Fruit fly (Drosophila melanogaster) Kc167 (cell line): ENCODE measurements around the gene CG18754.

Experiments
- Myc ChIP-seq: fragments of >200 bp; optimal IDR thresholded peaks from 2 replicates; lab custom pipeline; 2017; ENCODE audit warnings: missing external identifiers
- Sin3A ChIP-seq: fragments of >200 bp; optimal IDR thresholded peaks from 2 replicates; lab custom pipeline; 2018; ENCODE audit warnings: missing external identifiers
- h ChIP-seq: fragments of >200 bp; optimal IDR thresholded peaks from 3 replicates; lab custom pipeline; 2018; ENCODE audit warnings: missing external identifiers
- insv ChIP-seq: fragments of >200 bp; optimal IDR thresholded peaks from 3 replicates; lab custom pipeline; 2018; ENCODE audit warnings: missing external identifiers
- psq ChIP-seq: fragments of >200 bp; optimal IDR thresholded peaks from 2 replicates; lab custom pipeline; 2017; ENCODE audit warnings: missing external identifiers
- ttk ChIP-seq: sonication (Bioruptor generic); optimal IDR thresholded peaks from 2 replicates; lab custom pipeline; 2017; ENCODE audit warnings: missing external identifiers

The CG18754 gene

dm6 chr3R:23677058-23677457, 6.8 kb upstream of the CG18754 start, which contains the start of gene GILT3:
Gene GILT3 (plus strand): TSS chr3R:23677358.
- TF ChIP-seq h (lab: Kevin White, UChicago): no peak
- no peak for TF ChIP-seq ttk (lab: Kevin White, UChicago)
- TF ChIP-seq Myc (lab: Kevin White, UChicago): no peak
- no peak for TF ChIP-seq Sin3A (lab: Kevin White, UChicago)

DNA sequence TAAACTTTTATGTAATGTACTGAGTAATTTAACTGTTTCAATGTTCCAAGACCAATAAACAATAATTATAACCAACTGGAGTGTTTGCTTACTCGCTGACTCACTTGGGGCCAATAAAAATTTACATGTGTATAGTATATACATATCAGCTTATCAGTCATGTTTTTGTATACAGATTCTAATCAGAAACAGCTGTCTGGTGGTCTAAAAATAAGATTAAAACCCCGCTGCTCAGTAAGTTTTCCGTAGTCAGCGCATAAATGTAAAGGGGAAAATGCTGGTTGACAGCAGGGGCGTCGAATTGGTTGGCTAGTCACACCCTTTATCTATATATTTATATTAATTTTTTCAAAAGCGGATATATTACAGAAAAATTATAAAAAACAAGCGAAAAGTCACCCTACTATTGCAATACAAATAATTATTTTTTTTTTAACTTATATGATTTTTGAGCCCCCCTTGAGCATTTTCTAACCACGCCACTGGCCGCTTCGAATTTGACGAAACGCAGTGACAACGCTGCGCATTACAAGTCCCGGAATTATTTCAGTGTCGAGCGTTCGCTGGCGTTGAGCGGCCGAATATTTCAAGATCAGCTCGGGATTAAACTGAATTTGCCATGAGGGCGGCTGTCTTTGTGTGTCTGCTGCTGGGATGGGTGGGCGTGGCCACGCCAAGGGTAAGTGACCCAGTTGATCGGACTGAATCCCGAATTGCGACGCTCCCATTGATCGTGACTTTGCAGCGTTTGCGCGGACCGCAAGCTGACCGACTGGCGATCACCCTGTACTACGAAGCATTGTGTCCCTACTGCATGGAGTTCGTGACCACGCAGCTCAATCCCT, 5.3 kb upstream of the CG18754 start, which contains the start of gene GILT2:
TSS of gene GILT2 (plus strand) at position 547 of the 845 bp plus-strand sequence.
- TF ChIP-seq ttk (lab: Kevin White, UChicago) (no peak), Myc (lab: Kevin White, UChicago) (no peak), insv (lab: Kevin White, UChicago) (no peak), Sin3A (lab: Kevin White, UChicago) (no peak), h (lab: Kevin White, UChicago) (no peak)

DNA sequence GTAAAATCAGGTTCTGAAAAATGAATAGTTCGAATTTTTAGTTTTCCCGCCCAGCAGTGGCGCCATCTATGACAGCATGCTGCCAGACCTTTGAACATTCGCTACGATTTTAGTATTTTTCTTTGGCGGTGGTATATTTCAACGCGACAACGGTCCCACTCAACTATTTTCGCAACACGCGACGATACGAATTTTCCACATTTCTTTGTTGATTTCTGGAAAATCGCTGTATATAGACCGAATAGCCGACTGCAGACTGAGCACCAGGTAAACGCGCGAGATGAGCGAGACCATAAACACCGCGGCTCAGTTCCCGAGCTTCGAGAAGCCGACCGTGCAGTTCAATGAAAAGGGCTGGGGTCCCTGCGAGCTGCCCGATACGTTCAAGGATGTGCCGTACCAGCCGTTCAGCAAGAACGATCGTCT, 3.9 kb upstream of the CG18754 start, which contains the start of gene eIF3d1:
TSS of gene eIF3d1 (plus strand) at position 129 of the 426 bp plus-strand sequence.
- TF ChIP-seq Sin3A (lab: Kevin White, UChicago) (no peak), psq (no peak), h (lab: Kevin White, UChicago) (no peak), Myc (lab: Kevin White, UChicago) (no peak), ttk (lab: Kevin White, UChicago) (no peak), insv (lab: Kevin White, UChicago) (no peak)

- TF ChIP-seq ttk (lab: Kevin White, UChicago) (no peak), insv (lab: Kevin White, UChicago) (no peak), Sin3A (lab: Kevin White, UChicago) (no peak), h (lab: Kevin White, UChicago) (no peak), psq (no peak), Myc (lab: Kevin White, UChicago) (no peak)
Measured at dm6 chr3R:23682203-23682602, 1.7 kb upstream of the CG18754 start, which contains the start of gene CG16710. Gene CG16710 (plus strand): TSS chr3R:23682503.

DNA sequence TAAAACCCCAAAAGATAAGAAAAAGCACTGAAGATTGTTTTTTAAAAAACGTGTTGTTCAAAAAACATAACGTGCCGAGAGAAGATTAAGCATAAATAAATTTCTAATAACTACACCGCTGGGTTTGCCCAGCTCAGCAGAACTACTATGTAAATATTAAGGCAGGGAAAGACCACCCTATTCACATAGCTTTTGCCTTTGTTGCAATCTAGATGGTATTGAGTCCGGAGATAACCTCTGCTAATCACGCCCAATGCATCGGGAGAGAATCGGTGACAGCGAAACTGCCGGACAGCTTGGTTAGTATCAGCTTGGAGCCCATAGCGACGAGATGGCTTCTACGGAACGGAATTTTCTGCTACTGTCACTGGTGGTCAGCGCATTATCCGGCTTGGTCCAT, 2.1 kb downstream of the CG18754 start, which contains the start of gene SPE:
TSS of gene SPE (plus strand) at position 301 of the 400 bp plus-strand sequence.
- TF ChIP-seq psq: no peak
- TF ChIP-seq ttk (lab: Kevin White, UChicago): no peak
- TF ChIP-seq insv (lab: Kevin White, UChicago): no peak

DNA sequence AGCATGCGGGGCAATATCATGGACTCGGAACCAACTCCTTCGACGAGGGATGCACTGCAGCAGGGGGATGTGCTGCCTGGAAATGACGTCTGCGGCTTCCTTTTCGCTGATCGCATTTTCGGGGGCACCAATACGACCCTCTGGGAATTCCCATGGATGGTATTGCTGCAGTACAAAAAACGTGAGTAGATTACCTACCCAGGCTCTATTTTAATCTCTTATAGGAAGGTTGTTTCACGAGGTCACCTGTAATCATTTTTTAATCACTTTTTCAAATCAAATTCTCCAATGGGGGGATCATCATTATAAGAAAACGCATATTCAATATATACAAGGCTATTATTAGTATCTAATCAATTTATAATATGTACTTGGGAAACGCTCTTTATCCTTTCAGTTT, 3.1 kb downstream of the CG18754 start:
- TF ChIP-seq insv (lab: Kevin White, UChicago) (no peak), ttk (lab: Kevin White, UChicago) (no peak), psq (no peak), Sin3A (lab: Kevin White, UChicago) (no peak), h (lab: Kevin White, UChicago) (no peak), Myc (lab: Kevin White, UChicago) (no peak)

DNA sequence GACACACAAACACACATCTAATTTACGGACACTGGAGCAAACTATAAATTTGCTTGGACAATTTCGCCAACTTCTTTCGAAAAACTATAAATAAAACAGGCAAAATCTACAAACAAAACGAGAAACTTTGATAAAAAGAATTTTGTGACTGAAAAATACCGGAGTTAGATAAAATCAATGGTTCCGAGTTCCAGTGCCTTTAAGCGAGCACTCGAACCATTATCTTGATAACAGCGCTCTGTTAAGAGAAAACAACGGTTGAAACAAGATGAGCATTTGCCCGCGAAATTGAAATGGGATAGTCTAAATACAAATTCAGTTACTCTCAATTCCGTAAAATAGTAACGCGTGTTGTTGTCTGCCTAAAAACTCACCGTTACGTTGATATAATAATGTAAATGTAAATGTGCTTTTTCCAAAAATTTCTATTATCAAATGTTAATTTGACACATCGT, 10.7 kb downstream of the CG18754 start, which contains the start of gene CG10254:
TSS of gene CG10254 (minus strand) at position 405 of the 455 bp plus-strand sequence.
- TF ChIP-seq insv (lab: Kevin White, UChicago): no peak
- TF ChIP-seq Myc (lab: Kevin White, UChicago): no peak
- no peak for TF ChIP-seq psq
- TF ChIP-seq ttk (lab: Kevin White, UChicago): no peak
- no peak for TF ChIP-seq Sin3A (lab: Kevin White, UChicago)
- no peak for TF ChIP-seq h (lab: Kevin White, UChicago)

DNA sequence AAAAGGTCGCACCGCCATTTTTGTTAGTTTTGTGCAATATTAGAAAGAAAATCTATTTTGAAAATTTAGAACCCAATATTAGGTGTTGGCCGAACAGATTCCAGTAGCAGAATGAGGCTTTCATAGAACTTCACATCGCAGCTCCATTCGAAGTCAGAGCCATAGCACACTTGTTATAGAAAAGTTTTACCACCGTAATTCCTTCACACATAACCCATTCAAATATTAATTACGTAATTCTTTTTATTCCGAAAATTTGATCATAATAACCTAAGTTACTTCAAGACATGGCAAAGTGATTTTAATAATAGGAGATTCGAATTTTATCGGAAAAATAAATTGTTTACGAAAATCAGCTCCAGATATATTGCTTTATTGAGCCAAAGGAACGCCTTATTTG, 12.3 kb downstream of the CG18754 start, which contains the start of gene CG10252:
TSS of gene CG10252 (minus strand) at position 101 of the 400 bp plus-strand sequence.
- no peak for TF ChIP-seq insv (lab: Kevin White, UChicago)

DNA sequence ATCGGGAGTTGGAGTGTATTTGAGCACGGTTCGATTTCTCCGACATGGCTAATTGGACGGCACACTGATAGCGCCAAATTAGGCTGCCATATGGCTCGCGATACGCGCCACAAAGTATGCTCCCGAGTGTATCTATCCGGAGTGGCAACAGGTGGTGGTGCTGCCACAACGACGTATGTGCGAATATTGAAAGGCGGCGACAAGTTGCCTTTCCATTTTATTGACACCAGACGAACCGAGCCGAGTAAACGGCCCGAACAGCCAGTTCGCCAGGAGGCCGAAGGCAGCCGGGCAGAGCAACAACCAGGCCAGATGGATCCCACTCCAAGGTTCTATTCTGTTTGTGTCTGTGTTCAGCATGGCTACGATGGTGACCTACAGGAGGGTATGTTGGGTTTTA, 15.0 kb downstream of the CG18754 start, which contains the start of gene prt:
TSS of gene prt (minus strand) at position 193 of the 400 bp plus-strand sequence.
- TF ChIP-seq Myc (lab: Kevin White, UChicago) (no peak), Sin3A (lab: Kevin White, UChicago) (no peak), h (lab: Kevin White, UChicago) (no peak), ttk (lab: Kevin White, UChicago) (no peak), psq (no peak), insv (lab: Kevin White, UChicago) (no peak)

- TF ChIP-seq Sin3A (lab: Kevin White, UChicago): no peak
- TF ChIP-seq ttk (lab: Kevin White, UChicago): no peak
- TF ChIP-seq insv (lab: Kevin White, UChicago): no peak
- TF ChIP-seq psq: no peak
- TF ChIP-seq Myc (lab: Kevin White, UChicago): no peak
- TF ChIP-seq h (lab: Kevin White, UChicago): no peak
Measured at dm6 chr3R:23700304-23700767, 16.5 kb downstream of the CG18754 start, which contains the start of the genes CG31468 and Gba1a. Gene CG31468 (minus strand): TSS chr3R:23700354. Gene Gba1a (plus strand): TSS chr3R:23700621.

DNA sequence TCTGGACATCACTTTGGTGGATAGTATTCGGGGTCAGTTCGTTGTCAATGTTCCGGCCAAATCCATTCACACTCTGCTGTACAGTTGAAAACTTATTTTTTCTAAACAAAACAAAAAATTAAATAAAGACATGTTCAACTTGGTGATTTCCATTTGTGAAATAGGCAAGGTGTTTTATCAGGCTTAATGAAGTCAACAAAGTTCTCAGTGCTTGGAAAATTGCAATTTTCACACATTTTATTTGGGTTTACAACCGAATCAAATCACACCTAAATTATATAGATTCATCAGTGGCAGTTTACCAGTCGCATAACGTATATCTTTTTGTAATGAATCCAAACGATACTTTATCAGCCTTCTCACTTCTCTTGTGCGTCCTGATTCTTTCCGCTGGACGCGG, 18.6 kb downstream of the CG18754 start, which contains the start of gene Qsox4:
TSS of gene Qsox4 (plus strand) at position 301 of the 400 bp plus-strand sequence.
- TF ChIP-seq Sin3A (lab: Kevin White, UChicago) (no peak), h (lab: Kevin White, UChicago) (no peak), psq (no peak), Myc (lab: Kevin White, UChicago) (no peak)
